Worm (Caenorhabditis elegans) whole organism, early embryonic: ENCODE measurements around the gene clec-40.

Experiments
- B0310.2 ChIP-seq: sonication (generic microtip); optimal IDR thresholded peaks from 2 replicates; lab custom pipeline; 2016; ENCODE audit warnings: mild to moderate bottlenecking, missing genetic modification characterization, missing compliant biosample characterization
- F13C5.2 ChIP-seq: sonication (generic microtip); optimal IDR thresholded peaks from 2 replicates; lab custom pipeline; 2017; ENCODE audit warnings: mild to moderate bottlenecking, missing genetic modification characterization, inconsistent platforms, missing compliant biosample characterization
- aly-1 ChIP-seq: sonication (generic microtip); optimal IDR thresholded peaks from 2 replicates; lab custom pipeline; 2016; ENCODE audit warnings: missing genetic modification characterization, missing compliant biosample characterization
- ama-1 ChIP-seq: fragments of 150-350 bp; optimal IDR thresholded peaks from 2 replicates; lab custom pipeline; 2014
- ceh-13 ChIP-seq: fragments of 200-800 bp; sonication (Bioruptor generic); optimal IDR thresholded peaks from 2 replicates; lab custom pipeline; 2018; ENCODE audit warnings: mild to moderate bottlenecking, missing genetic modification characterization, missing compliant biosample characterization
- ceh-36 ChIP-seq: sonication (generic microtip); optimal IDR thresholded peaks from 2 replicates; lab custom pipeline; 2016; ENCODE audit warnings: missing genetic modification characterization, inconsistent platforms, missing compliant biosample characterization
- ets-7 ChIP-seq: sonication (generic microtip); optimal IDR thresholded peaks from 2 replicates; lab custom pipeline; 2016; ENCODE audit warnings: missing genotype, missing genetic modification characterization, missing compliant biosample characterization
- flt-1 ChIP-seq: fragments of 200-800 bp; sonication (Bioruptor generic); IDR thresholded peaks from 2 replicates; pipeline ENCODE4 v1.3.6; 2022; ENCODE audit warnings: missing genetic modification characterization, missing compliant biosample characterization
- hmbx-1 ChIP-seq: sonication (generic microtip); optimal IDR thresholded peaks from 2 replicates; lab custom pipeline; 2016; ENCODE audit warnings: mild to moderate bottlenecking, missing genetic modification characterization, missing compliant biosample characterization
- hmg-4 ChIP-seq: fragments of 200-800 bp; sonication (Bioruptor generic); optimal IDR thresholded peaks from 2 replicates; lab custom pipeline; 2018; ENCODE audit warnings: mild to moderate bottlenecking, missing genetic modification characterization, missing compliant biosample characterization
- hnd-1 ChIP-seq: sonication (generic microtip); optimal IDR thresholded peaks from 2 replicates; lab custom pipeline; 2016; ENCODE audit warnings: missing genetic modification characterization, missing compliant biosample characterization
- pes-1 ChIP-seq: fragments of 200-800 bp; sonication (Bioruptor generic); IDR thresholded peaks from 2 replicates; pipeline ENCODE4 v1.3.6; 2022; ENCODE audit warnings: missing genetic modification reagents, missing genetic modification characterization, missing compliant biosample characterization
- scrt-1 ChIP-seq: fragments of 200-800 bp; sonication (Bioruptor generic); IDR thresholded peaks from 2 replicates; pipeline ENCODE4 v1.3.6; 2022; ENCODE audit warnings: missing genetic modification characterization, missing compliant biosample characterization
- sea-1 ChIP-seq: fragments of 200-800 bp; sonication (Bioruptor generic); conservative IDR thresholded peaks from 2 replicates; pipeline ENCODE4 v1.3.6; 2022; ENCODE audit warnings: missing genetic modification characterization, missing compliant biosample characterization
- tbx-11 ChIP-seq: fragments of 200-800 bp; sonication (Bioruptor generic); IDR thresholded peaks from 2 replicates; pipeline ENCODE4 v1.3.6; 2022; ENCODE audit warnings: missing genetic modification characterization, missing compliant biosample characterization
- tbx-37 ChIP-seq: fragments of 200-800 bp; sonication (Bioruptor generic); conservative IDR thresholded peaks from 2 replicates; pipeline ENCODE4 v1.3.6; 2022; ENCODE audit warnings: missing genetic modification reagents, missing genetic modification characterization, missing compliant biosample characterization
- tra-4 ChIP-seq: sonication (generic microtip); optimal IDR thresholded peaks from 2 replicates; lab custom pipeline; 2017; ENCODE audit warnings: missing genetic modification characterization, missing compliant biosample characterization

clec-40 gene

ce11 chrV:16821270-16821737 is 19.6 kb downstream of the clec-40 start, which contains the start of gene T20B3.14:
TSS of gene T20B3.14 (minus strand) at chrV:16821320.
- TF ChIP-seq F13C5.2 (tag; lab: Kevin White, UChicago) = no peak
- no peak for TF ChIP-seq tbx-37 (GFP tag; lab: Robert Waterston, UW)
- TF ChIP-seq ceh-36 (tag; lab: Kevin White, UChicago) = no peak
- no peak for TF ChIP-seq B0310.2
- TF ChIP-seq tbx-11 (GFP tag; lab: Robert Waterston, UW) = no peak
- no peak for TF ChIP-seq ceh-13

ce11 chrV:16816707-16817106 is 24.2 kb downstream of the clec-40 start:
- TF ChIP-seq aly-1 (no peak), flt-1 (GFP tag; lab: Robert Waterston, UW) (no peak), ceh-13 (no peak)

- TF ChIP-seq B0310.2 = no peak
- TF ChIP-seq hmbx-1 = no peak
- TF ChIP-seq hmg-4 (GFP tag; lab: Kevin White, UChicago) = no peak
- TF ChIP-seq aly-1 = no peak
- no peak for TF ChIP-seq ama-1 (lab: Kevin White, UChicago)
- no peak for TF ChIP-seq F13C5.2 (tag; lab: Kevin White, UChicago)
- no peak for TF ChIP-seq scrt-1
Observed at ce11 chrV:16815261-16815660, 25.6 kb downstream of the clec-40 start, which contains the start of gene T20B3.1. TSS of gene T20B3.1 (plus strand) at chrV:16815561.

- TF ChIP-seq ceh-36 (tag; lab: Kevin White, UChicago) (no peak), sea-1 (no peak), F13C5.2 (tag; lab: Kevin White, UChicago) (no peak), tbx-11 (GFP tag; lab: Robert Waterston, UW) (no peak), flt-1 (GFP tag; lab: Robert Waterston, UW) (no peak), tbx-37 (GFP tag; lab: Robert Waterston, UW) (no peak), pes-1 (no peak), aly-1 (no peak)
Observed at ce11 chrV:16814541-16815207, 26.2 kb downstream of the clec-40 start.

- TF ChIP-seq aly-1 (no peak), B0310.2 (no peak), hmbx-1 (no peak), tra-4 (tag; lab: Kevin White, UChicago) (no peak), flt-1 (GFP tag; lab: Robert Waterston, UW) (no peak), ets-7 (no peak), ceh-13 (no peak), hnd-1 (no peak), scrt-1 (no peak), hmg-4 (GFP tag; lab: Kevin White, UChicago) (no peak), tbx-37 (GFP tag; lab: Robert Waterston, UW) (no peak), tbx-11 (GFP tag; lab: Robert Waterston, UW) (no peak), F13C5.2 (tag; lab: Kevin White, UChicago) (no peak), ama-1 (lab: Kevin White, UChicago) (no peak), sea-1 (no peak), ceh-36 (tag; lab: Kevin White, UChicago) (no peak), pes-1 (no peak)
Observed at ce11 chrV:16812371-16812770, 28.5 kb downstream of the clec-40 start.

ce11 chrV:16811841-16812240 is 29.0 kb downstream of the clec-40 start:
- TF ChIP-seq F13C5.2 (tag; lab: Kevin White, UChicago) (no peak), hmbx-1 (no peak), tra-4 (tag; lab: Kevin White, UChicago) (no peak), ceh-13 (no peak), ets-7 (no peak), hmg-4 (GFP tag; lab: Kevin White, UChicago) (no peak), B0310.2 (no peak), scrt-1 (no peak), ama-1 (lab: Kevin White, UChicago) (no peak), aly-1 (no peak), tbx-11 (GFP tag; lab: Robert Waterston, UW) (no peak), flt-1 (GFP tag; lab: Robert Waterston, UW) (no peak), tbx-37 (GFP tag; lab: Robert Waterston, UW) (no peak), sea-1 (no peak), pes-1 (no peak), ceh-36 (tag; lab: Kevin White, UChicago) (no peak)

- TF ChIP-seq sea-1 = no peak
Observed at ce11 chrV:16808168-16808567, 32.7 kb downstream of the clec-40 start.

ce11 chrV:16804795-16805194 is 36.1 kb downstream of the clec-40 start:
- TF ChIP-seq tra-4 (tag; lab: Kevin White, UChicago) = no peak

- TF ChIP-seq flt-1 (GFP tag; lab: Robert Waterston, UW) = no peak
- no peak for TF ChIP-seq F13C5.2 (tag; lab: Kevin White, UChicago)
- TF ChIP-seq aly-1 = no peak
- TF ChIP-seq tra-4 (tag; lab: Kevin White, UChicago) = no peak
- TF ChIP-seq ceh-13 = no peak
Observed at ce11 chrV:16802572-16802971, 38.3 kb downstream of the clec-40 start, which contains the start of gene cand-1. TSS of gene cand-1 (plus strand) at chrV:16802872.
